Worm (Caenorhabditis elegans): ENCODE measurements around the gene Y57G11A.5.

Y57G11A.5 gene

ce11 chrIV:14519423-14519822, 7.1 kb upstream of the Y57G11A.5 start, which contains the start of the genes Y57G11A.2 and T27E7.1:
Gene Y57G11A.2 (minus strand): TSS chrIV:14519523.
Gene T27E7.1 (plus strand): TSS chrIV:14519759.
- TF ChIP-seq W03F9.2 (tag; optimal IDR thresholded peaks at IDR 0.05), result no peak
- TF ChIP-seq dao-5 (tag; optimal IDR thresholded peaks at IDR 0.05), result no peak
- TF ChIP-seq him-1 (tag; optimal IDR thresholded peaks at IDR 0.05), result no peak

- TF ChIP-seq W03F9.2 (tag; optimal IDR thresholded peaks at IDR 0.05) (no peak), dao-5 (tag; optimal IDR thresholded peaks at IDR 0.05) (no peak), him-1 (tag; optimal IDR thresholded peaks at IDR 0.05) (no peak)
Measured at ce11 chrIV:14515162-14515561, 2.9 kb upstream of the Y57G11A.5 start.

- TF ChIP-seq him-1 (tag; optimal IDR thresholded peaks at IDR 0.05) (no peak), W03F9.2 (tag; optimal IDR thresholded peaks at IDR 0.05) (no peak), dao-5 (tag; optimal IDR thresholded peaks at IDR 0.05) (no peak)
Measured at ce11 chrIV:14506995-14507394, 5.3 kb downstream of the Y57G11A.5 start.

ce11 chrIV:14506042-14506441, 6.3 kb downstream of the Y57G11A.5 start:
- TF ChIP-seq dao-5 (tag; optimal IDR thresholded peaks at IDR 0.05), result no peak
- TF ChIP-seq him-1 (tag; optimal IDR thresholded peaks at IDR 0.05), result no peak
- TF ChIP-seq W03F9.2 (tag; optimal IDR thresholded peaks at IDR 0.05), result no peak

- no peak for TF ChIP-seq W03F9.2 (tag; optimal IDR thresholded peaks at IDR 0.05)
- no peak for TF ChIP-seq him-1 (tag; optimal IDR thresholded peaks at IDR 0.05)
- no peak for TF ChIP-seq dao-5 (tag; optimal IDR thresholded peaks at IDR 0.05)
Measured at ce11 chrIV:14505066-14505465, 7.2 kb downstream of the Y57G11A.5 start, which contains the start of gene tag-273. Gene tag-273 (minus strand): TSS chrIV:14505166.

ce11 chrIV:14496494-14496893, 15.8 kb downstream of the Y57G11A.5 start:
- no peak for TF ChIP-seq him-1 (tag; optimal IDR thresholded peaks at IDR 0.05)
- TF ChIP-seq dao-5 (tag; optimal IDR thresholded peaks at IDR 0.05), result no peak
- TF ChIP-seq W03F9.2 (tag; optimal IDR thresholded peaks at IDR 0.05), result no peak

ce11 chrIV:14495474-14495873, 16.8 kb downstream of the Y57G11A.5 start:
- TF ChIP-seq W03F9.2 (tag; optimal IDR thresholded peaks at IDR 0.05) (no peak), dao-5 (tag; optimal IDR thresholded peaks at IDR 0.05) (no peak), him-1 (tag; optimal IDR thresholded peaks at IDR 0.05) (no peak)

ce11 chrIV:14491135-14491534, 21.2 kb downstream of the Y57G11A.5 start:
- TF ChIP-seq W03F9.2 (tag; optimal IDR thresholded peaks at IDR 0.05) (no peak), him-1 (tag; optimal IDR thresholded peaks at IDR 0.05) (no peak), dao-5 (tag; optimal IDR thresholded peaks at IDR 0.05) (no peak)

ce11 chrIV:14483427-14483826, 28.9 kb downstream of the Y57G11A.5 start:
- no peak for TF ChIP-seq him-1 (tag; optimal IDR thresholded peaks at IDR 0.05)
- no peak for TF ChIP-seq W03F9.2 (tag; optimal IDR thresholded peaks at IDR 0.05)
- TF ChIP-seq dao-5 (tag; optimal IDR thresholded peaks at IDR 0.05), result no peak

ce11 chrIV:14481984-14482383, 30.3 kb downstream of the Y57G11A.5 start, which contains the start of gene Y57G11A.4:
Gene Y57G11A.4 (plus strand): TSS chrIV:14482284.
- TF ChIP-seq W03F9.2 (tag; optimal IDR thresholded peaks at IDR 0.05) (no peak), him-1 (tag; optimal IDR thresholded peaks at IDR 0.05) (no peak), dao-5 (tag; optimal IDR thresholded peaks at IDR 0.05) (no peak)

ce11 chrIV:14469013-14469412, 43.3 kb downstream of the Y57G11A.5 start:
- TF ChIP-seq W03F9.2 (tag; optimal IDR thresholded peaks at IDR 0.05) (no peak), him-1 (tag; optimal IDR thresholded peaks at IDR 0.05) (no peak), dao-5 (tag; optimal IDR thresholded peaks at IDR 0.05) (no peak)

- TF ChIP-seq W03F9.2 (tag; optimal IDR thresholded peaks at IDR 0.05), result no peak
- no peak for TF ChIP-seq dao-5 (tag; optimal IDR thresholded peaks at IDR 0.05)
- no peak for TF ChIP-seq him-1 (tag; optimal IDR thresholded peaks at IDR 0.05)
Measured at ce11 chrIV:14466837-14467236, 45.5 kb downstream of the Y57G11A.5 start.

- TF ChIP-seq dao-5 (tag; optimal IDR thresholded peaks at IDR 0.05), result no peak
- TF ChIP-seq him-1 (tag; optimal IDR thresholded peaks at IDR 0.05), result no peak
- TF ChIP-seq W03F9.2 (tag; optimal IDR thresholded peaks at IDR 0.05), result no peak
Measured at ce11 chrIV:14466048-14466447, 46.3 kb downstream of the Y57G11A.5 start.

ce11 chrIV:14464065-14464567, 48.2 kb downstream of the Y57G11A.5 start, which contains the start of gene dld-1:
Gene dld-1 (plus strand): TSS chrIV:14464517.
- TF ChIP-seq dao-5 (tag; optimal IDR thresholded peaks at IDR 0.05) (no peak), W03F9.2 (tag; optimal IDR thresholded peaks at IDR 0.05) (peak; percentile 85), him-1 (tag; optimal IDR thresholded peaks at IDR 0.05) (peak; percentile 67)

Measured in whole organism, L4/young adult.